Fruit fly (Drosophila melanogaster) whole organism, embryonic: ENCODE results near the gene PGRP-LE.
A peak's percentile ranks its signal among the peaks of the same experiment; 100 is the strongest.

ENCODE experiments used
- Adf1 ChIP-seq: fragments of 200-800 bp; sonication (Bioruptor generic); IDR thresholded peaks from 2 replicates; pipeline ENCODE4 v1.3.6; 2022; ENCODE audit warnings: missing biosample characterization, missing genetic modification characterization
- Atf6 ChIP-seq: fragments of 200-800 bp; sonication (Bioruptor generic); IDR thresholded peaks from 2 replicates; pipeline ENCODE4 v1.3.6; 2022; ENCODE audit warnings: missing biosample characterization, missing genetic modification characterization
- CG10321 ChIP-seq: fragments of 200-800 bp; sonication (Bioruptor generic); IDR thresholded peaks from 2 replicates; pipeline ENCODE4 v1.3.6; 2022; ENCODE audit warnings: missing biosample characterization, missing genetic modification characterization
- CG12071 ChIP-seq: fragments of 200-800 bp; sonication (Bioruptor generic); optimal IDR thresholded peaks from 3 replicates; lab custom pipeline; 2018; ENCODE audit warnings: missing biosample characterization, mild to moderate bottlenecking, missing genetic modification characterization
- CG12744 ChIP-seq: fragments of 200-800 bp; sonication (Bioruptor generic); optimal IDR thresholded peaks from 2 replicates; lab custom pipeline; 2016; ENCODE audit warnings: missing biosample characterization, missing genetic modification characterization
- CG13287 ChIP-seq: fragments of 200-800 bp; sonication (Bioruptor generic); IDR thresholded peaks from 2 replicates; pipeline ENCODE4 v1.3.6; 2022; ENCODE audit warnings: missing biosample characterization, missing genetic modification characterization; ENCODE audit not compliant: partially characterized antibody
- CG15073 ChIP-seq: fragments of 200-800 bp; sonication (Bioruptor generic); optimal IDR thresholded peaks from 2 replicates; lab custom pipeline; 2016; ENCODE audit warnings: missing biosample characterization, missing genetic modification characterization
- CG1529 ChIP-seq: fragments of 200-800 bp; sonication (Bioruptor generic); optimal IDR thresholded peaks from 3 replicates; lab custom pipeline; 2018; ENCODE audit warnings: missing biosample characterization, missing genetic modification characterization
- CG15479 ChIP-seq: fragments of 200-800 bp; sonication (Bioruptor generic); optimal IDR thresholded peaks from 3 replicates; lab custom pipeline; 2019; ENCODE audit warnings: missing biosample characterization, mild to moderate bottlenecking, missing genetic modification characterization, moderate library complexity
- CG15514 ChIP-seq: fragments of 200-800 bp; sonication (Bioruptor generic); optimal IDR thresholded peaks from 3 replicates; lab custom pipeline; 2017; ENCODE audit warnings: missing biosample characterization, missing genetic modification characterization, mild to moderate bottlenecking, moderate library complexity, missing genetic modification reagents
- CG1603 ChIP-seq: fragments of 200-800 bp; sonication (Bioruptor generic); optimal IDR thresholded peaks from 2 replicates; lab custom pipeline; 2019; ENCODE audit warnings: missing biosample characterization, mild to moderate bottlenecking, missing genetic modification characterization, moderate library complexity
- CG1647 ChIP-seq: fragments of 200-800 bp; sonication (Bioruptor generic); optimal IDR thresholded peaks from 3 replicates; lab custom pipeline; 2016; ENCODE audit warnings: missing biosample characterization, missing genetic modification characterization
- CG17385 ChIP-seq: fragments of 200-800 bp; sonication (Bioruptor generic); optimal IDR thresholded peaks from 3 replicates; lab custom pipeline; 2018; ENCODE audit warnings: missing biosample characterization, mild to moderate bottlenecking, missing genetic modification characterization
- CG17829 ChIP-seq: fragments of 200-800 bp; optimal IDR thresholded peaks from 2 replicates; lab custom pipeline; 2019; ENCODE audit warnings: missing biosample characterization, mild to moderate bottlenecking, missing genetic modification characterization, moderate library complexity
- CG31365 ChIP-seq: fragments of 200-800 bp; sonication (Bioruptor generic); optimal IDR thresholded peaks from 2 replicates; lab custom pipeline; 2018; ENCODE audit warnings: missing biosample characterization, mild to moderate bottlenecking, missing genetic modification characterization
- CG31388 ChIP-seq: fragments of 200-800 bp; sonication (Bioruptor generic); optimal IDR thresholded peaks from 2 replicates; lab custom pipeline; 2016; ENCODE audit warnings: missing biosample characterization, missing genetic modification characterization
- CG4282 ChIP-seq: fragments of 200-800 bp; sonication (Bioruptor generic); optimal IDR thresholded peaks from 2 replicates; lab custom pipeline; 2016; ENCODE audit warnings: missing biosample characterization, missing genetic modification characterization
- CG5180 ChIP-seq: fragments of 200-800 bp; sonication (Bioruptor generic); optimal IDR thresholded peaks from 3 replicates; lab custom pipeline; 2017; ENCODE audit warnings: missing biosample characterization, missing genetic modification characterization, mild to moderate bottlenecking, moderate library complexity, missing genetic modification reagents
- CG6854 ChIP-seq: fragments of 200-800 bp; sonication (Bioruptor generic); optimal IDR thresholded peaks from 3 replicates; lab custom pipeline; 2017; ENCODE audit warnings: missing biosample characterization, mild to moderate bottlenecking, missing genetic modification characterization
- CG7987 ChIP-seq: fragments of 200-800 bp; sonication (Bioruptor generic); optimal IDR thresholded peaks from 2 replicates; lab custom pipeline; 2018; ENCODE audit warnings: missing biosample characterization, mild to moderate bottlenecking, missing genetic modification characterization, moderate library complexity
- CkIIα-i1 ChIP-seq: fragments of 200-800 bp; sonication (Bioruptor generic); IDR thresholded peaks from 2 replicates; pipeline ENCODE4 v1.3.6; 2022; ENCODE audit warnings: missing biosample characterization, missing genetic modification characterization
- Dll ChIP-seq: fragments of 200-800 bp; sonication (Bioruptor generic); IDR thresholded peaks from 4 replicates; pipeline ENCODE4 v1.3.6; 2022; ENCODE audit warnings: missing biosample characterization, missing genetic modification characterization; ENCODE audit not compliant: partially characterized antibody
- Doc2 ChIP-seq: fragments of 200-800 bp; sonication (Bioruptor generic); IDR thresholded peaks from 2 replicates; pipeline ENCODE4 v1.3.6; 2022; ENCODE audit warnings: missing biosample characterization, missing genetic modification characterization
- Dref ChIP-seq: fragments of 200-800 bp; sonication (Bioruptor generic); IDR thresholded peaks from 2 replicates; pipeline ENCODE4 v1.3.6; 2022; ENCODE audit warnings: missing biosample characterization, missing genetic modification characterization
- Ets65A ChIP-seq: fragments of 200-800 bp; sonication (Bioruptor generic); peaks from one replicate; lab custom pipeline; 2016; ENCODE audit warnings: missing biosample characterization, missing genetic modification characterization
- HHEX ChIP-seq: fragments of 200-800 bp; sonication (Bioruptor generic); optimal IDR thresholded peaks from 3 replicates; lab custom pipeline; 2017; ENCODE audit warnings: missing biosample characterization, mild to moderate bottlenecking, missing genetic modification characterization, missing genetic modification reagents
- Hr51 ChIP-seq, 2 experiments: fragments of 200-800 bp; sonication (Bioruptor generic); optimal IDR thresholded peaks; 2 replicates in 1 of 2; 3 replicates in 1 of 2; lab custom pipeline; 2016 to 2018; ENCODE audit warnings: missing biosample characterization in 2 of 2, missing genetic modification characterization in 2 of 2, mild to moderate bottlenecking in 1 of 2, moderate library complexity in 1 of 2
- Jarid2 ChIP-seq: fragments of 200-800 bp; sonication (Bioruptor generic); optimal IDR thresholded peaks from 3 replicates; lab custom pipeline; 2017; ENCODE audit warnings: mild to moderate bottlenecking, missing biosample characterization, missing genetic modification reagents, missing genetic modification characterization
- MESR4 ChIP-seq: fragments of 200-800 bp; sonication (Bioruptor generic); optimal IDR thresholded peaks from 2 replicates; lab custom pipeline; 2018; ENCODE audit warnings: missing biosample characterization, mild to moderate bottlenecking, missing genetic modification characterization, moderate library complexity
- Med ChIP-seq: fragments of 200-800 bp; sonication (Bioruptor generic); peaks from one replicate; lab custom pipeline; 2016; ENCODE audit warnings: missing biosample characterization, missing genetic modification characterization, mild to moderate bottlenecking, inconsistent platforms, moderate library complexity
- Pdp1 ChIP-seq, 2 experiments: fragments of 200-800 bp; sonication (Bioruptor generic); optimal IDR thresholded peaks; 3 replicates each; lab custom pipeline; 2016; ENCODE audit warnings: missing biosample characterization in 2 of 2, missing genetic modification characterization in 2 of 2, mild to moderate bottlenecking in 1 of 2, moderate library complexity in 1 of 2
- Scr ChIP-seq: fragments of 200-800 bp; sonication (Bioruptor generic); IDR thresholded peaks from 2 replicates; pipeline ENCODE4 v1.3.6; 2022; ENCODE audit warnings: missing biosample characterization, missing genetic modification characterization; ENCODE audit not compliant: partially characterized antibody
- Usf ChIP-seq: fragments of 200-800 bp; sonication (Bioruptor generic); optimal IDR thresholded peaks from 2 replicates; lab custom pipeline; 2017; ENCODE audit warnings: missing genotype, missing biosample characterization, missing genetic modification characterization
- YL-1 ChIP-seq: fragments of 200-800 bp; sonication (Bioruptor generic); optimal IDR thresholded peaks from 3 replicates; lab custom pipeline; 2017; ENCODE audit warnings: missing biosample characterization, mild to moderate bottlenecking, missing genetic modification characterization
- crol ChIP-seq: fragments of 200-800 bp; sonication (Bioruptor generic); IDR thresholded peaks from 2 replicates; pipeline ENCODE4 v1.3.6; 2022; ENCODE audit warnings: missing biosample characterization, missing genetic modification characterization
- dmrt11E ChIP-seq: fragments of 200-800 bp; sonication (Bioruptor generic); optimal IDR thresholded peaks from 3 replicates; lab custom pipeline; 2018; ENCODE audit warnings: missing biosample characterization, mild to moderate bottlenecking, missing genetic modification characterization, moderate library complexity
- dysf ChIP-seq: fragments of 200-800 bp; sonication (Bioruptor generic); IDR thresholded peaks from 3 replicates; pipeline ENCODE4 v1.3.6; 2022; ENCODE audit warnings: missing biosample characterization, missing genetic modification characterization
- fd3F ChIP-seq: fragments of 200-800 bp; sonication (Bioruptor generic); optimal IDR thresholded peaks from 2 replicates; lab custom pipeline; 2018; ENCODE audit warnings: missing biosample characterization, mild to moderate bottlenecking, missing genetic modification characterization, moderate library complexity
- ftz-f1 ChIP-seq: fragments of 200-800 bp; sonication (Bioruptor generic); optimal IDR thresholded peaks from 2 replicates; lab custom pipeline; 2016; ENCODE audit warnings: missing biosample characterization, missing genetic modification characterization
- grau ChIP-seq: fragments of 200-800 bp; optimal IDR thresholded peaks from 3 replicates; lab custom pipeline; 2019; ENCODE audit warnings: missing biosample characterization, mild to moderate bottlenecking, missing genetic modification characterization, moderate library complexity
- h ChIP-seq: fragments of >200 bp; optimal IDR thresholded peaks from 2 replicates; lab custom pipeline; 2017
- ind ChIP-seq: fragments of 200-800 bp; sonication (Bioruptor generic); optimal IDR thresholded peaks from 3 replicates; lab custom pipeline; 2016; ENCODE audit warnings: missing biosample characterization, missing genetic modification characterization
- inv ChIP-seq: fragments of 200-800 bp; sonication (Bioruptor generic); IDR thresholded peaks from 2 replicates; pipeline ENCODE4 v1.3.6; 2022; ENCODE audit warnings: missing biosample characterization, missing genetic modification characterization; ENCODE audit not compliant: partially characterized antibody
- kni ChIP-seq: fragments of 200-800 bp; sonication (Bioruptor generic); optimal IDR thresholded peaks from 3 replicates; lab custom pipeline; 2017; ENCODE audit warnings: mild to moderate bottlenecking, missing biosample characterization, missing genetic modification reagents, missing genetic modification characterization
- peb ChIP-seq: fragments of 200-800 bp; sonication (Bioruptor generic); IDR thresholded peaks from 2 replicates; pipeline ENCODE4 v1.3.6; 2022; ENCODE audit warnings: missing biosample characterization, missing genetic modification characterization
- pnt ChIP-seq: fragments of 200-800 bp; sonication (Bioruptor generic); optimal IDR thresholded peaks from 3 replicates; lab custom pipeline; 2016; ENCODE audit warnings: missing biosample characterization, missing genetic modification characterization
- ro ChIP-seq: fragments of 200-800 bp; sonication (Bioruptor generic); IDR thresholded peaks from 2 replicates; pipeline ENCODE4 v1.3.6; 2022; ENCODE audit warnings: missing biosample characterization, missing genetic modification characterization
- sima ChIP-seq: fragments of 200-800 bp; sonication (Bioruptor generic); optimal IDR thresholded peaks from 2 replicates; lab custom pipeline; 2016; ENCODE audit warnings: missing biosample characterization, missing genetic modification characterization
- slbo ChIP-seq: fragments of 200-800 bp; sonication (Bioruptor generic); IDR thresholded peaks from 2 replicates; pipeline ENCODE4 v1.3.6; 2022; ENCODE audit warnings: missing biosample characterization, missing genetic modification characterization
- sr ChIP-seq: fragments of 200-800 bp; sonication (Bioruptor generic); IDR thresholded peaks from 3 replicates; pipeline ENCODE4 v1.3.6; 2022; ENCODE audit warnings: missing biosample characterization, missing genetic modification characterization
- sug ChIP-seq: fragments of 200-800 bp; optimal IDR thresholded peaks from 2 replicates; lab custom pipeline; 2019; ENCODE audit warnings: missing biosample characterization, mild to moderate bottlenecking, missing genetic modification characterization, moderate library complexity
- zen2 ChIP-seq: fragments of 200-800 bp; sonication (Bioruptor generic); IDR thresholded peaks from 3 replicates; pipeline ENCODE4 v1.3.6; 2022; ENCODE audit warnings: missing biosample characterization, missing genetic modification characterization; ENCODE audit not compliant: partially characterized antibody

The PGRP-LE gene

DNA sequence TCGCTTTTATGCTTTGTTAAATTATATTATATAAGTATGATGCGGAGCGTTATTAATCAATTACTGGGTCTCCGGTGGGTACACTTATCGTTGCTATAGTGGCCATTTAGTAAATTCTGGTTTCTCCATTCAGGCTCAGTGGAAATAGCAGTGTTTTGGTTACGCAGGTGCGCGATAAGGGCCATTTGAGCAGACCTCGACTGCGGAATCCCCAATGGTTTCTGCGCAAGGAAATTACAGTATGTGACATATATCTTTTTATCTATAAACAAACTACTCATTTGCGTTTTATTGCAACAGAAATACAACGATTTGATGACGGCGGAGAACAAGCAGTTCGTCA is 42.4 kb downstream of the PGRP-LE start:
- TF ChIP-seq CG31388 (no peak), CG15073 (GFP tag; lab: Kevin White, UChicago) (no peak), Usf (no peak), MESR4 (GFP tag; lab: Kevin White, UChicago) (peak; percentile 53), kni (GFP tag; lab: Kevin White, UChicago) (no peak), CG13287 (GFP tag; lab: Robert Waterston, UW) (peak; percentile 11; the same call in 1 of the 2 replicates), CG15479 (GFP tag; lab: Kevin White, UChicago) (no peak), zen2 (GFP tag; lab: Robert Waterston, UW) (no peak), sr (no peak), Dll (GFP tag; lab: Robert Waterston, UW) (peak; percentile 55; the same call in 3 of the 4 replicates), CG7987 (GFP tag; lab: Kevin White, UChicago) (no peak), Dref (GFP tag; lab: Robert Waterston, UW) (no peak), CG15514 (GFP tag; lab: Kevin White, UChicago) (no peak), ind (GFP tag; lab: Kevin White, UChicago) (no peak), fd3F (GFP tag; lab: Kevin White, UChicago) (no peak), CG10321 (no peak), Hr51 (GFP tag; optimal IDR thresholded peaks at IDR 0.05; lab: Kevin White, UChicago) (no peak), CG1529 (GFP tag; lab: Kevin White, UChicago) (no peak), grau (tag; lab: Kevin White, UChicago) (no peak), Pdp1 (GFP tag; optimal IDR thresholded peaks at IDR 0.05; lab: Kevin White, UChicago) (peak in 1 of 2 experiments; percentile 87), Med (no peak), CG1603 (no peak), YL-1 (no peak), Doc2 (GFP tag; lab: Robert Waterston, UW) (no peak), CG5180 (GFP tag; lab: Kevin White, UChicago) (no peak), CG17385 (no peak), CG31365 (no peak), inv (0 out of 2 replicates have a peak, but pooled peaks have one; percentile 4), CG17829 (no peak), CG4282 (GFP tag; lab: Kevin White, UChicago) (no peak), Atf6 (GFP tag; lab: Robert Waterston, UW) (no peak), h (no peak), crol (GFP tag; lab: Robert Waterston, UW) (no peak), Adf1 (no peak), CG6854 (GFP tag; lab: Kevin White, UChicago) (no peak), Scr (GFP tag; lab: Robert Waterston, UW) (peak; percentile 32; the same call in 1 of the 2 replicates), CG1647 (GFP tag; lab: Kevin White, UChicago) (no peak), peb (no peak), CG12744 (GFP tag; lab: Kevin White, UChicago) (no peak), Jarid2 (GFP tag; lab: Kevin White, UChicago) (no peak), sug (tag; lab: Kevin White, UChicago) (no peak), ftz-f1 (GFP tag; lab: Kevin White, UChicago) (no peak), HHEX (GFP tag; lab: Kevin White, UChicago) (no peak), dysf (GFP tag; lab: Robert Waterston, UW) (no peak), CkIIα-i1 (no peak), sima (GFP tag; lab: Kevin White, UChicago) (no peak), pnt (no peak), CG12071 (GFP tag; lab: Kevin White, UChicago) (no peak), ro (GFP tag; lab: Robert Waterston, UW) (no peak), dmrt11E (no peak), slbo (GFP tag; lab: Robert Waterston, UW) (no peak), Ets65A (GFP tag; lab: Kevin White, UChicago) (no peak)
